Fruit fly (Drosophila melanogaster): Measurements from ENCODE around the gene CG46320.

The CG46320 gene

dm6 chr3L:5787476-5787875, 123.6 kb downstream of the CG46320 start:
- TF ChIP-seq CG8478 (optimal IDR thresholded peaks at IDR 0.05) (no peak), EcR (GFP tag; optimal IDR thresholded peaks at IDR 0.05) (no peak), pan (optimal IDR thresholded peaks at IDR 0.05) (no peak), Dll (optimal IDR thresholded peaks at IDR 0.05) (no peak), usp (GFP tag; optimal IDR thresholded peaks at IDR 0.05) (no peak), psq (optimal IDR thresholded peaks at IDR 0.05) (no peak)

dm6 chr3L:5788823-5789222, 124.9 kb downstream of the CG46320 start:
- TF ChIP-seq CG8478 (optimal IDR thresholded peaks at IDR 0.05) (no peak), usp (GFP tag; optimal IDR thresholded peaks at IDR 0.05) (no peak)

dm6 chr3L:5789663-5790062, 125.7 kb downstream of the CG46320 start:
- TF ChIP-seq CG8478 (optimal IDR thresholded peaks at IDR 0.05) = no peak
- no peak for TF ChIP-seq Dll (optimal IDR thresholded peaks at IDR 0.05)
- TF ChIP-seq psq (optimal IDR thresholded peaks at IDR 0.05) = no peak
- no peak for TF ChIP-seq EcR (GFP tag; optimal IDR thresholded peaks at IDR 0.05)
- no peak for TF ChIP-seq usp (GFP tag; optimal IDR thresholded peaks at IDR 0.05)
- TF ChIP-seq pan (optimal IDR thresholded peaks at IDR 0.05) = no peak

- TF ChIP-seq CG8478 (optimal IDR thresholded peaks at IDR 0.05) (no peak), pan (optimal IDR thresholded peaks at IDR 0.05) (no peak)
Observed at dm6 chr3L:5793967-5794366, 130.0 kb downstream of the CG46320 start, which contains the start of gene Bre1. Gene Bre1 (minus strand): TSS chr3L:5794192.

- TF ChIP-seq usp (GFP tag; optimal IDR thresholded peaks at IDR 0.05) (no peak), psq (optimal IDR thresholded peaks at IDR 0.05) (no peak), pan (optimal IDR thresholded peaks at IDR 0.05) (no peak), CG8478 (optimal IDR thresholded peaks at IDR 0.05) (no peak), Dll (optimal IDR thresholded peaks at IDR 0.05) (no peak), EcR (GFP tag; optimal IDR thresholded peaks at IDR 0.05) (no peak)
Observed at dm6 chr3L:5796493-5796998, 132.6 kb downstream of the CG46320 start, which contains the start of gene Tektin-C. Gene Tektin-C (minus strand): TSS chr3L:5796543.

- TF ChIP-seq pan (optimal IDR thresholded peaks at IDR 0.05) = no peak
- no peak for TF ChIP-seq CG8478 (optimal IDR thresholded peaks at IDR 0.05)
- no peak for TF ChIP-seq usp (GFP tag; optimal IDR thresholded peaks at IDR 0.05)
- TF ChIP-seq EcR (GFP tag; optimal IDR thresholded peaks at IDR 0.05) = no peak
- TF ChIP-seq Dll (optimal IDR thresholded peaks at IDR 0.05) = no peak
- no peak for TF ChIP-seq psq (optimal IDR thresholded peaks at IDR 0.05)
Observed at dm6 chr3L:5797274-5797673, 133.4 kb downstream of the CG46320 start.
